Worm (Caenorhabditis elegans) whole organism, young adult: ENCODE measurements around the gene H39E20.1.

Experiments
- F49E8.2 ChIP-seq: sonication (generic microtip); optimal IDR thresholded peaks from 3 replicates; lab custom pipeline; 2017; ENCODE audit warnings: missing genetic modification characterization, mild to moderate bottlenecking, missing compliant biosample characterization, antibody characterized with exemption, moderate library complexity; ENCODE audit not compliant: insufficient read depth
- ceh-27 ChIP-seq: fragments of 200-800 bp; sonication (Bioruptor generic); optimal IDR thresholded peaks from 2 replicates; lab custom pipeline; 2018; ENCODE audit warnings: mild to moderate bottlenecking, missing genetic modification characterization, moderate library complexity, missing compliant biosample characterization
- efl-1 ChIP-seq: fragments of 150-350 bp; optimal IDR thresholded peaks from 2 replicates; lab custom pipeline; 2014; ENCODE audit warnings: missing biosample characterization, missing genetic modification reagents, missing genetic modification characterization
- nfya-1 ChIP-seq: sonication (generic microtip); optimal IDR thresholded peaks from 2 replicates; lab custom pipeline; 2017; ENCODE audit warnings: antibody characterized with exemption, missing compliant biosample characterization, missing genetic modification characterization, borderline replicate concordance; ENCODE audit not compliant: insufficient read depth
- snpc-4 ChIP-seq, 5 experiments: fragments of 150-350 bp in 1 of 5; sonication (generic microtip) in 4 of 5; optimal IDR thresholded peaks; 2 replicates each; lab custom pipeline; 2014 to 2018; ENCODE audit warnings: missing genetic modification characterization in 5 of 5, missing biosample characterization in 3 of 5, antibody characterized with exemption in 2 of 5, mild to moderate bottlenecking in 2 of 5, missing compliant biosample characterization in 2 of 5, missing genotype in 2 of 5, moderate library complexity in 2 of 5, missing genetic modification reagents in 1 of 5
- ztf-3 ChIP-seq: fragments of 200-800 bp; sonication (Bioruptor generic); optimal IDR thresholded peaks from 2 replicates; lab custom pipeline; 2018; ENCODE audit warnings: mild to moderate bottlenecking, missing genetic modification characterization, missing compliant biosample characterization

DNA sequence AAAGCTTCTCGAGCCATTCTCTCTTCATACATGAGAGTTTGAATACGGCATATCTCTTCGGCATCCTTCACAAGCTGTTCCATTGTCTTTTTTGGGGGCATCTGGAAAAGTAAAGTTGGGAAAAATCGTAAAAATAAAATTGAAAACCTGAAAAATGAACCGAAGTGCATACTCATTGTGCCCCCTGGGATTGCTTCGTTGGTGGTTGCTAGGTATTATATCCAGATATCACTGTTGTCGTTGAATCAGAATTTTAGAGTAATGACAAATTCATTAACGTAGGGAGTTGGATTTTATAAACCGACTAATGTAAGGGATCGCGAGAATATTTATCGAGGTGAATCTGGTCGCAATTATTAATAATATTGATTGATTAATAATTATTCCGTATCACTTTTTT, 15.9 kb downstream of the H39E20.1 start, which contains the start of gene F56C3.10:
- TF ChIP-seq efl-1 (no peak), nfya-1 (tag; lab: Kevin White, UChicago) (no peak), snpc-4 (GFP tag; optimal IDR thresholded peaks at IDR 0.05; lab: Kevin White, UChicago) (no peak), snpc-4 (tag; optimal IDR thresholded peaks at IDR 0.05; lab: Kevin White, UChicago) (no peak), ztf-3 (no peak), ceh-27 (GFP tag; lab: Kevin White, UChicago) (no peak), F49E8.2 (tag; lab: Kevin White, UChicago) (no peak)
